Worm (Caenorhabditis elegans): ENCODE results near the gene gfm-1.

DNA sequence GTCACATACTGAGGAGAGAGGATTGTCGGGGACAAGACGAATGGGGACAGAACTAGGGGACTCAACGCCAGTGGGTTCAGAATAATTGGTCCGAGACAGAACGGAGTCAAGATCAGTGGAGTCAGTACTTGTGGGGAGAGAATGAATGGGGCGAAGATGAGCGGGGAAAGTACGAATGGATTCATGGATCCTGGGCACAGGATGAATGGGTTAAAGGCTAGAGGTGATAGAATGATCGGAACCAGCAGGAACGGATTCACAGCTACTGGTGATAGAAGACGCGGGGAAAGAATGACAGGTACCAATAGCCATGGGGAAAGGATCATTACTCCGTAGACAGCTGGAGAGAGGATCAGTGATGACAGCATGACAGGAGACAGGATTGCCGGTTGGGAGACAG, 22.3 kb downstream of the gfm-1 start:
- TF ChIP-seq pha-4 (GFP tag; IDR thresholded peaks at IDR 0.05) (no peak), pha-4 (tag; optimal IDR thresholded peaks at IDR 0.05) (no peak), D1046.2 (GFP tag; IDR thresholded peaks at IDR 0.05) (no peak), ceh-62 (tag; optimal IDR thresholded peaks at IDR 0.05) (no peak), dpl-1 (GFP tag; optimal IDR thresholded peaks at IDR 0.05) (no peak)

Measured in whole organism, L4 larva.